Fruit fly (Drosophila melanogaster) whole organism, adult: ENCODE measurements around the gene Jhbp5.
A peak's percentile ranks its signal among the peaks of the same experiment; 100 is the strongest.

Experiments
- CG11617 ChIP-seq: fragments of 200-800 bp; sonication (Bioruptor generic); optimal IDR thresholded peaks from 2 replicates; lab custom pipeline; 2017; ENCODE audit warnings: mild to moderate bottlenecking, missing biosample characterization, missing genetic modification reagents, missing genetic modification characterization
- CG12768 ChIP-seq: fragments of 200-800 bp; sonication (Bioruptor generic); optimal IDR thresholded peaks from 2 replicates; lab custom pipeline; 2017; ENCODE audit warnings: missing biosample characterization, missing genetic modification characterization, mild to moderate bottlenecking, moderate library complexity, missing genetic modification reagents
- CG14711 ChIP-seq: fragments of 200-800 bp; sonication (Bioruptor generic); optimal IDR thresholded peaks from 2 replicates; lab custom pipeline; 2018; ENCODE audit warnings: missing biosample characterization, mild to moderate bottlenecking, missing genetic modification characterization, moderate library complexity
- CG1620 ChIP-seq: fragments of 200-800 bp; sonication (Bioruptor generic); optimal IDR thresholded peaks from 2 replicates; lab custom pipeline; 2016; ENCODE audit warnings: missing biosample characterization, missing genetic modification characterization
- CG33017 ChIP-seq: fragments of 200-800 bp; sonication (Bioruptor generic); optimal IDR thresholded peaks from 2 replicates; lab custom pipeline; 2018; ENCODE audit warnings: missing biosample characterization, mild to moderate bottlenecking, missing genetic modification characterization, moderate library complexity
- CG5204 ChIP-seq: fragments of 200-800 bp; sonication (Bioruptor generic); optimal IDR thresholded peaks from 2 replicates; lab custom pipeline; 2016; ENCODE audit warnings: missing biosample characterization, missing genetic modification characterization
- CG7045 ChIP-seq: fragments of 200-800 bp; sonication (Bioruptor generic); optimal IDR thresholded peaks from 2 replicates; lab custom pipeline; 2017; ENCODE audit warnings: missing biosample characterization, mild to moderate bottlenecking, missing genetic modification characterization
- CG7101 ChIP-seq: fragments of 200-800 bp; sonication (Bioruptor generic); optimal IDR thresholded peaks from 2 replicates; lab custom pipeline; 2018; ENCODE audit warnings: missing biosample characterization, mild to moderate bottlenecking, missing genetic modification characterization, moderate library complexity
- Clk ChIP-seq: fragments of 200-800 bp; sonication (Bioruptor generic); optimal IDR thresholded peaks from 2 replicates; lab custom pipeline; 2017; ENCODE audit warnings: missing biosample characterization, missing genetic modification characterization
- Crg-1 ChIP-seq: fragments of 200-800 bp; sonication (Bioruptor generic); optimal IDR thresholded peaks from 2 replicates; lab custom pipeline; 2016; ENCODE audit warnings: missing biosample characterization, missing genetic modification characterization
- Hr96 ChIP-seq: fragments of 200-800 bp; sonication (Bioruptor generic); optimal IDR thresholded peaks from 2 replicates; lab custom pipeline; 2016; ENCODE audit warnings: missing biosample characterization, missing genetic modification characterization
- Mnt ChIP-seq: fragments of 200-800 bp; sonication (Bioruptor generic); optimal IDR thresholded peaks from 2 replicates; lab custom pipeline; 2016; ENCODE audit warnings: missing biosample characterization, mild to moderate bottlenecking, missing genetic modification characterization
- bab1 ChIP-seq: fragments of 200-800 bp; sonication (Bioruptor generic); optimal IDR thresholded peaks from 3 replicates; lab custom pipeline; 2019; ENCODE audit warnings: missing biosample characterization, mild to moderate bottlenecking, missing genetic modification characterization, moderate library complexity
- cic ChIP-seq: fragments of 200-800 bp; sonication (Bioruptor generic); optimal IDR thresholded peaks from 2 replicates; lab custom pipeline; 2017; ENCODE audit warnings: missing biosample characterization, mild to moderate bottlenecking, missing genetic modification characterization, moderate library complexity
- cnc ChIP-seq, 2 experiments: fragments of >200 bp; optimal IDR thresholded peaks; 2 replicates each; lab custom pipeline; 2017
- kay ChIP-seq: fragments of 200-800 bp; sonication (Bioruptor generic); peaks from one replicate; lab custom pipeline; 2016; ENCODE audit warnings: missing biosample characterization, missing genetic modification characterization, borderline replicate concordance
- ovo ChIP-seq: fragments of 200-800 bp; sonication (Bioruptor generic); optimal IDR thresholded peaks from 2 replicates; lab custom pipeline; 2016; ENCODE audit warnings: missing biosample characterization, missing genetic modification characterization
- pad ChIP-seq: fragments of 200-800 bp; sonication (Bioruptor generic); optimal IDR thresholded peaks from 3 replicates; lab custom pipeline; 2017; ENCODE audit warnings: missing biosample characterization, missing genetic modification characterization, mild to moderate bottlenecking, moderate library complexity, missing genetic modification reagents
- tj ChIP-seq: fragments of 200-800 bp; sonication (Bioruptor generic); optimal IDR thresholded peaks from 3 replicates; lab custom pipeline; 2017; ENCODE audit warnings: missing biosample characterization, mild to moderate bottlenecking, missing genetic modification characterization, moderate library complexity
- toe ChIP-seq: fragments of 200-800 bp; sonication (Bioruptor generic); optimal IDR thresholded peaks from 2 replicates; lab custom pipeline; 2016; ENCODE audit warnings: missing biosample characterization, missing genetic modification characterization

Jhbp5 gene

DNA sequence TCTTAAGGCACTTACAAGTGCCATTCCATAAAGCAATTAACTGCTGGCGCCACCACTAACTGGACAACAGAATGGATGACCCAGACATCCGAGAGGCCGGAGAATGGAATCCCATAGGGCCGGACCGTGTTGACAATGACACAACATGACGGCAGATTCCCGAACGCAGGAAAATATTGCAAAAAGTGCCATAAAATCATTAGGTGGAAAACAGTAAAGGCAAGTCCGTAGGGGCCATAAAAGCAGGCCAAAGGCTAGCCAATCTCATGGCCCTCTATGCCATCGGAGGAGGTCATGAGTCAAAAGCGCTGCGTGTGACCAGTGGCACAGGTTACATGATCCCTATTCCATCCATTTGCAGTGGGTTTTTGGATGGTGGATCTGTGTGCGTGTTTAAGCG is 17.3 kb downstream of the Jhbp5 start:
- TF ChIP-seq CG14711 (tag; lab: Kevin White, UChicago) = no peak
- no peak for TF ChIP-seq bab1
- no peak for TF ChIP-seq cic (GFP tag; lab: Kevin White, UChicago)
- TF ChIP-seq toe = no peak
- TF ChIP-seq CG5204 (GFP tag; lab: Kevin White, UChicago) = no peak
- TF ChIP-seq Crg-1 (GFP tag; lab: Kevin White, UChicago) = no peak
- no peak for TF ChIP-seq CG1620 (GFP tag; lab: Kevin White, UChicago)
- no peak for TF ChIP-seq pad (GFP tag; lab: Kevin White, UChicago)
- TF ChIP-seq kay (GFP tag; lab: Kevin White, UChicago) = no peak
- no peak for TF ChIP-seq CG7101 (tag; lab: Kevin White, UChicago)
- TF ChIP-seq tj (GFP tag; lab: Kevin White, UChicago) = no peak
- no peak for TF ChIP-seq Mnt (GFP tag; lab: Kevin White, UChicago)
- no peak for TF ChIP-seq CG33017 (tag; lab: Kevin White, UChicago)
- TF ChIP-seq Clk = no peak
- no peak for TF ChIP-seq CG7045
- TF ChIP-seq ovo (GFP tag; lab: Kevin White, UChicago) = no peak
- TF ChIP-seq CG12768 (GFP tag; lab: Kevin White, UChicago) = no peak
- TF ChIP-seq CG11617 = no peak
- TF ChIP-seq cnc (optimal IDR thresholded peaks at IDR 0.05; lab: Kevin White, UChicago) = no peak

DNA sequence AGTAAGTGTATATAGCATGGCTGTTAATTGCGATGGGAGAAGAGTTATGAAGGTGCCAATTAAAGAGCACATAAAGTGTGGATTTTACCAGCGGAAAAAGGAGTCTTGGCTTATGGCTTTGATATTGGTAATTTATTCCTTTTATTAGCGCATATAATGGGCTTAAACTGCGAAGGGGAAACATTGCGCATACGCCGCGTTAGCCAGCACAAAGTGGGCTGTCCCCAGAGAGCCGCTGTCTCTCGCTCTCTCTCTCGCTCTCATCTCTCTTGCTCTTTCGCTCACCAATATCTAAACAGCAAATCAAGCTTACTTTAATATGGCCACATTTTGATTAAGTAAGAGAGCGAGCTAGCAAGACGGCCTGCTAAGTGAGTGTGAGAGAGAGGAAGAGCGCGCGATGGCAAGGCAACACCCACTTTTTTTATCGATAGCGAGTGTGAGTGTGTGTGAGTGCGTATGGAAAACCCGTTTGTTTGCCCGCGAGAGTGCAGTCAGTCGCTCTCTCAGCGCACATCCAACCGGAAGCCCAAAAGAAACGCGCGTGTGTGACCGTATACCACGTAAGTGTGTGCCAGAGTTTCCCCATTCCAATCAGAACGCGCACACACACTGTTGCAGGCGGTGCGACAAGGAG is 20.2 kb downstream of the Jhbp5 start, which contains the start of gene pnr:
Gene pnr, plus strand, starts transcription at position 493 of the 637 bp plus-strand sequence.
- peak; percentile 37 for TF ChIP-seq pad (GFP tag; lab: Kevin White, UChicago)
- TF ChIP-seq ovo (GFP tag; lab: Kevin White, UChicago) = peak; percentile 3
- TF ChIP-seq toe = no peak

DNA sequence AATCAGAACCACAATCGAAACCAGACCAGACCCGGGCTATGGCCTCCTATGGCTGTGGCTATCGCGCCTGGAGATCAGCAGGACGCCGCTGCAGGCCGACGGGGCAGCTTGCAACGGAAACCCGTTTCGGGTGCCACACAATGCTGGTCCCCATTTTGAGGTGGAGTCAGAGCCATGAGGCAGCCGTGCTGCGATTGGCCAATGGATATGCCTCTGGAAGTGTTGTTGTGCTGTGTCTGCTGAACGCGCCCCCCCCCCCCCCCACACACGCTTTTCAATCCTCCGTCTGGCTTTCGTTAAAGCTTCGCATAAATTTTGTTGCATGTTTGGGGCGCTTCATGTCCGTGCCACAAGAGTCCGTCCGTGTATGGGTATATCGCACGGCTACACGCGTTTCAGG is 21.8 kb downstream of the Jhbp5 start:
- no peak for TF ChIP-seq Clk
- TF ChIP-seq tj (GFP tag; lab: Kevin White, UChicago) = no peak
- TF ChIP-seq kay (GFP tag; lab: Kevin White, UChicago) = no peak
- no peak for TF ChIP-seq bab1
- TF ChIP-seq CG14711 (tag; lab: Kevin White, UChicago) = no peak
- TF ChIP-seq CG7101 (tag; lab: Kevin White, UChicago) = no peak

DNA sequence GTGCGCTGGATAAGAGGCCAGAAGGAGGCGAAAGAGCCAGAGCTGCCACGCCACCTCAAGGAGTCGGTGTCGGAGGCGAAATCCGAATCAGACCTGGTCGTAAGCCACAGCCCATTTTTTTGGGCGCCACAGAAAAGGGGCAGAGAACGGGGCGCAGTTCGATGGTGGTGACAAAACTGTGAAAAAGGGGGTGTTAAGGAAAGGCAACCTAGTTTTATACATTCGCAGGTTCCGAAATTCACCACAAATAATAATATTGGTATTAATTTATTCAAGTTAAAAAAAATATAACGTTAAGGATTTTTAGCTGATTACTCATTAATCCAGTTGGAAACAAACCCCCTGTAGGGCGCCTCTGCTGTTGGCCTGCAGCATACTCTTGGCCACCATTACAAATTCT is 22.3 kb downstream of the Jhbp5 start:
- TF ChIP-seq CG7045 (no peak), CG14711 (tag; lab: Kevin White, UChicago) (no peak), toe (no peak), CG1620 (GFP tag; lab: Kevin White, UChicago) (no peak), pad (GFP tag; lab: Kevin White, UChicago) (no peak), CG5204 (GFP tag; lab: Kevin White, UChicago) (no peak), bab1 (no peak), Mnt (GFP tag; lab: Kevin White, UChicago) (no peak), CG33017 (tag; lab: Kevin White, UChicago) (no peak), kay (GFP tag; lab: Kevin White, UChicago) (no peak), tj (GFP tag; lab: Kevin White, UChicago) (no peak), cic (GFP tag; lab: Kevin White, UChicago) (no peak)

DNA sequence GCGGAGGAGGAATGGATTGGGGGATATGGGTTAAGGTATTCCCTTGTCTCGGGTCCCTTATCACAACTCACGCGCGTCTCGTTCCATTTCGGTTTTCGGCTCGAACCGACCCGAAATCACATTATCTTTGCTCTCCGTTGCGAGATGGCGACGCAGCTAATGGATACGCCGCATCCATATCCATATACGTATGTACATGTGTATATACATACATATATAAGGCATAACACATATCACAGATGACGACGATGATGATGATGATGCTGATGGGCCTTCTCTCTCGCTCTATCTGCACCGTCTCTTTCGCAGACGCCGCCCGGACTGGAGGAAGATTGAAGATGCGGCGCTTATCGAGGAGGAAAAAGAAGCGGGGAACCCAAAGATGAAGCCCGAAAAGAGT is 23.9 kb downstream of the Jhbp5 start:
- no peak for TF ChIP-seq Crg-1 (GFP tag; lab: Kevin White, UChicago)
- TF ChIP-seq CG7101 (tag; lab: Kevin White, UChicago) = no peak
- TF ChIP-seq CG14711 (tag; lab: Kevin White, UChicago) = no peak
- no peak for TF ChIP-seq CG5204 (GFP tag; lab: Kevin White, UChicago)
- no peak for TF ChIP-seq Hr96
- TF ChIP-seq toe = no peak
- no peak for TF ChIP-seq kay (GFP tag; lab: Kevin White, UChicago)
- no peak for TF ChIP-seq cnc (optimal IDR thresholded peaks at IDR 0.05; lab: Kevin White, UChicago)
- TF ChIP-seq Clk = no peak
- no peak for TF ChIP-seq CG1620 (GFP tag; lab: Kevin White, UChicago)

DNA sequence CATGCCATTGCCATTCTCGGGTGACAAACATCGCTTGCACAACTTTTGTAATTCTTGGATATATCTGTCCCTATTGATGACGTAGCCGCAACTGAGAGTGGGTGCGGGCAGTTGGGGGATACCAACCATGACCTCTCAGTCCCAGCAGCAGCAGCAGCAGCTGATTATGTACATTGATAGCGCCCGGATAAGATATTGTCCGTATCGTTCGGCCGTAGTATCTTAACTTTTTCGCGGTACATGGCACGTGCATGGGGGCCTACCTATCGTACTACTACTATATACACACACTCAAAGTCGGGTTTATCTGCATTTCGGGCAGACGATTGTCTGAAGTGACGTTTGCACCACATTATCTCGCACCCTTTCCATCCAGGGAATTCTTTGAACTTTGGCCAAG is 31.4 kb downstream of the Jhbp5 start:
- TF ChIP-seq toe (no peak), Mnt (GFP tag; lab: Kevin White, UChicago) (peak; percentile 4), CG5204 (GFP tag; lab: Kevin White, UChicago) (no peak), CG33017 (tag; lab: Kevin White, UChicago) (no peak), CG7045 (no peak), cic (GFP tag; lab: Kevin White, UChicago) (peak; percentile 88), cnc (optimal IDR thresholded peaks at IDR 0.05; lab: Kevin White, UChicago) (no peak), CG7101 (tag; lab: Kevin White, UChicago) (no peak), kay (GFP tag; lab: Kevin White, UChicago) (no peak)

DNA sequence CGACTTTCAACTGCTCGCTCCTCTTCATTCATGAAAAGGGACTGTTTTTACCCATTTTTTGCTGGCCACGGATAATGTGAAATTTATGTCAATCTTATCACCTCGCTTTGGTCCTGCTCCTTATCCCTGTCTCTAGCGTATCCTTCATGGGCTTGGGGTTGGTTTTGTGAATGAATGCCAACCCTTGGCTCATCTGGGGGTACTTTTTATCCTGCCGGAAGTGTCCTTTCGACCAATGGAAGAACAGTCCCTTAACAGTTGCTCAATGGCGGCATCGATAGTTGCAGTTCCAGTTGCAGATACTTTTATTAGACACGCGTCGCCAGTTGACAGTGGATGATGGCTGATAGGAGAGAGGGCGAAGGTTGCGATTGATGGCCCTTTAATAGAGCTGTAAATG is 32.4 kb downstream of the Jhbp5 start:
- no peak for TF ChIP-seq pad (GFP tag; lab: Kevin White, UChicago)
- TF ChIP-seq Hr96 = no peak
- no peak for TF ChIP-seq kay (GFP tag; lab: Kevin White, UChicago)
- TF ChIP-seq tj (GFP tag; lab: Kevin White, UChicago) = no peak
- TF ChIP-seq CG7045 = no peak
